Worm (Caenorhabditis elegans) whole organism, L4 larva: ENCODE measurements around the gene lsm-3.

Experiments used
- F26F4.8 ChIP-seq: fragments of 200-800 bp; sonication (Bioruptor generic); conservative IDR thresholded peaks from 2 replicates; pipeline ENCODE4 v1.3.6; 2022; ENCODE audit warnings: missing genetic modification characterization, missing compliant biosample characterization
- F37D6.2 ChIP-seq: sonication (generic microtip); optimal IDR thresholded peaks from 2 replicates; lab custom pipeline; 2016; ENCODE audit warnings: mild to moderate bottlenecking, missing genetic modification characterization, missing compliant biosample characterization
- F49E8.2 ChIP-seq: sonication (generic microtip); optimal IDR thresholded peaks from 2 replicates; lab custom pipeline; 2016; ENCODE audit warnings: missing compliant biosample characterization, mild to moderate bottlenecking, missing genetic modification characterization, borderline replicate concordance
- Y5F2A.4 ChIP-seq: fragments of 200-800 bp; sonication (Bioruptor generic); optimal IDR thresholded peaks from 2 replicates; lab custom pipeline; 2018; ENCODE audit warnings: mild to moderate bottlenecking, missing genetic modification characterization, missing compliant biosample characterization
- aha-1 ChIP-seq: fragments of 150-350 bp; peaks from one replicate; lab custom pipeline; 2014; ENCODE audit warnings: missing biosample characterization, missing genetic modification characterization
- ceh-28 ChIP-seq: fragments of 150-350 bp; optimal IDR thresholded peaks from 2 replicates; lab custom pipeline; 2014; ENCODE audit warnings: missing biosample characterization, missing genetic modification reagents, missing genetic modification characterization
- ceh-62 ChIP-seq: sonication (generic microtip); optimal IDR thresholded peaks from 2 replicates; lab custom pipeline; 2017; ENCODE audit warnings: missing biosample characterization, missing genetic modification characterization
- ces-1 ChIP-seq: fragments of 150-350 bp; sonication (generic microtip); optimal IDR thresholded peaks from 4 replicates; lab custom pipeline; 2014; ENCODE audit warnings: missing biosample characterization, missing genetic modification reagents, missing genetic modification characterization
- daf-16 ChIP-seq, 3 experiments: sonication (generic microtip); optimal IDR thresholded peaks; 2 replicates each; lab custom pipeline; 2016 to 2017; ENCODE audit warnings: missing genetic modification characterization in 3 of 3, missing genetic modification reagents in 3 of 3, mild to moderate bottlenecking in 2 of 3, missing compliant biosample characterization in 2 of 3, missing biosample characterization in 1 of 3, moderate library complexity in 1 of 3
- dmd-6 ChIP-seq: fragments of 200-800 bp; sonication (Bioruptor generic); IDR thresholded peaks from 2 replicates; pipeline ENCODE4 v1.3.6; 2022; ENCODE audit warnings: missing genetic modification reagents, missing genetic modification characterization, missing compliant biosample characterization
- dmd-9 ChIP-seq: fragments of 200-800 bp; sonication (Bioruptor generic); IDR thresholded peaks from 2 replicates; pipeline ENCODE4 v1.3.6; 2022; ENCODE audit warnings: missing genetic modification reagents, missing genetic modification characterization, missing compliant biosample characterization
- dve-1 ChIP-seq: sonication (generic microtip); optimal IDR thresholded peaks from 2 replicates; lab custom pipeline; 2017; ENCODE audit warnings: antibody characterized with exemption, mild to moderate bottlenecking, missing genetic modification characterization, missing compliant biosample characterization; ENCODE audit not compliant: insufficient read depth
- egl-27 ChIP-seq: sonication (generic microtip); optimal IDR thresholded peaks from 3 replicates; lab custom pipeline; 2017; ENCODE audit warnings: missing biosample characterization, missing genetic modification reagents, missing genetic modification characterization
- hif-1 ChIP-seq, 2 experiments: sonication (generic microtip); optimal IDR thresholded peaks; 2 replicates each; lab custom pipeline; 2016 to 2017; ENCODE audit warnings: missing compliant biosample characterization in 2 of 2, missing genetic modification characterization in 2 of 2, missing genetic modification reagents in 2 of 2, missing genotype in 2 of 2, mild to moderate bottlenecking in 1 of 2
- hlh-11 ChIP-seq: fragments of 200-800 bp; sonication (Bioruptor generic); optimal IDR thresholded peaks from 2 replicates; lab custom pipeline; 2018; ENCODE audit warnings: mild to moderate bottlenecking, missing genetic modification characterization, missing compliant biosample characterization
- hlh-30 ChIP-seq: sonication (generic microtip); optimal IDR thresholded peaks from 2 replicates; lab custom pipeline; 2017; ENCODE audit warnings: antibody characterized with exemption, mild to moderate bottlenecking, missing genetic modification characterization, missing compliant biosample characterization; ENCODE audit not compliant: insufficient read depth
- lim-7 ChIP-seq: fragments of 200-800 bp; sonication (Bioruptor generic); IDR thresholded peaks from 2 replicates; pipeline ENCODE4 v1.3.6; 2022; ENCODE audit warnings: missing genetic modification characterization, missing compliant biosample characterization
- lin-1 ChIP-seq: fragments of 200-800 bp; sonication (Bioruptor generic); IDR thresholded peaks from 2 replicates; pipeline ENCODE4 v1.3.6; 2022; ENCODE audit warnings: missing genetic modification reagents, missing genetic modification characterization, missing compliant biosample characterization
- lin-13 ChIP-seq: fragments of 150-350 bp; optimal IDR thresholded peaks from 2 replicates; lab custom pipeline; 2014; ENCODE audit warnings: missing biosample characterization, missing genetic modification reagents, missing genetic modification characterization
- lin-15B ChIP-seq: fragments of 150-350 bp; sonication (generic microtip); optimal IDR thresholded peaks from 3 replicates; lab custom pipeline; 2014; ENCODE audit warnings: missing biosample characterization, missing genetic modification characterization
- lin-38 ChIP-seq: fragments of 200-800 bp; sonication (Bioruptor generic); IDR thresholded peaks from 2 replicates; pipeline ENCODE4 v1.3.6; 2022; ENCODE audit warnings: missing genetic modification reagents, missing genetic modification characterization, missing compliant biosample characterization
- lsy-2 ChIP-seq, 2 experiments: fragments of 150-350 bp in 1 of 2; sonication (generic microtip) in 1 of 2; optimal IDR thresholded peaks; 2 replicates each; lab custom pipeline; 2014 to 2017; ENCODE audit warnings: missing biosample characterization in 2 of 2, missing genetic modification characterization in 2 of 2
- madf-9 ChIP-seq: fragments of 200-800 bp; sonication (Bioruptor generic); conservative IDR thresholded peaks from 2 replicates; pipeline ENCODE4 v1.3.6; 2022; ENCODE audit warnings: missing genetic modification reagents, missing genetic modification characterization, missing compliant biosample characterization
- mdl-1 ChIP-seq, 2 experiments: fragments of 150-350 bp in 1 of 2; sonication (generic microtip) in 1 of 2; optimal IDR thresholded peaks; 2 replicates each; lab custom pipeline; 2014 to 2017; ENCODE audit warnings: missing biosample characterization in 2 of 2, missing genetic modification characterization in 2 of 2
- mxl-2 ChIP-seq: fragments of 200-800 bp; sonication (Bioruptor generic); conservative IDR thresholded peaks from 2 replicates; pipeline ENCODE4 v1.3.6; 2022; ENCODE audit warnings: missing genetic modification reagents, missing genetic modification characterization, missing compliant biosample characterization
- mxl-3 ChIP-seq: fragments of 200-800 bp; sonication (Bioruptor generic); optimal IDR thresholded peaks from 2 replicates; lab custom pipeline; 2018; ENCODE audit warnings: mild to moderate bottlenecking, missing genetic modification characterization, missing compliant biosample characterization
- nhr-102 ChIP-seq: sonication (generic microtip); optimal IDR thresholded peaks from 2 replicates; lab custom pipeline; 2016; ENCODE audit warnings: mild to moderate bottlenecking, missing genetic modification characterization, moderate library complexity, missing compliant biosample characterization
- nhr-237 ChIP-seq: sonication (generic microtip); optimal IDR thresholded peaks from 2 replicates; lab custom pipeline; 2017; ENCODE audit warnings: missing biosample characterization, missing genetic modification characterization
- nhr-28 ChIP-seq: fragments of 150-350 bp; optimal IDR thresholded peaks from 2 replicates; lab custom pipeline; 2014; ENCODE audit warnings: missing biosample characterization, missing genetic modification characterization
- nhr-48 ChIP-seq: sonication (generic microtip); optimal IDR thresholded peaks from 2 replicates; lab custom pipeline; 2016; ENCODE audit warnings: mild to moderate bottlenecking, missing genetic modification characterization, missing compliant biosample characterization
- php-3 ChIP-seq: fragments of 200-800 bp; sonication (Bioruptor generic); IDR thresholded peaks from 2 replicates; pipeline ENCODE4 v1.3.6; 2022; ENCODE audit warnings: missing genetic modification reagents, missing genetic modification characterization, missing compliant biosample characterization
- pqm-1 ChIP-seq: sonication (generic microtip); optimal IDR thresholded peaks from 2 replicates; lab custom pipeline; 2017; ENCODE audit warnings: missing biosample characterization, missing genetic modification characterization
- set-16 ChIP-seq: fragments of 200-800 bp; sonication (Bioruptor generic); IDR thresholded peaks from 2 replicates; pipeline ENCODE4 v1.3.6; 2022; ENCODE audit warnings: missing genetic modification reagents, missing genetic modification characterization, missing compliant biosample characterization
- skn-1 ChIP-seq: fragments of 150-350 bp; optimal IDR thresholded peaks from 2 replicates; lab custom pipeline; 2014; ENCODE audit warnings: missing biosample characterization, missing genetic modification characterization
- snpc-1.2 ChIP-seq: fragments of 200-800 bp; sonication (Bioruptor generic); IDR thresholded peaks from 2 replicates; pipeline ENCODE4 v1.3.6; 2022; ENCODE audit warnings: missing genetic modification reagents, missing genetic modification characterization, missing compliant biosample characterization
- unc-130 ChIP-seq: sonication (generic microtip); optimal IDR thresholded peaks from 2 replicates; lab custom pipeline; 2016; ENCODE audit warnings: missing genetic modification reagents, missing genetic modification characterization, missing compliant biosample characterization
- ztf-7 ChIP-seq: fragments of 150-350 bp; optimal IDR thresholded peaks from 2 replicates; lab custom pipeline; 2014; ENCODE audit warnings: missing biosample characterization, missing genetic modification characterization

lsm-3 gene

ce11 chrIV:13395255-13395654, 8.3 kb downstream of the lsm-3 start (continued):
- TF ChIP-seq nhr-237 (tag; lab: Kevin White, UChicago), result no peak
- TF ChIP-seq unc-130, result no peak
- peak; percentile 100 for TF ChIP-seq mxl-2 (GFP tag; lab: Robert Waterston, UW)
- TF ChIP-seq lim-7 (GFP tag; lab: Robert Waterston, UW), result no peak
- no peak for TF ChIP-seq F26F4.8 (GFP tag; lab: Robert Waterston, UW)
- TF ChIP-seq F37D6.2 (tag; lab: Kevin White, UChicago), result peak; percentile 64
- TF ChIP-seq egl-27 (tag; lab: Kevin White, UChicago), result peak; percentile 29
- TF ChIP-seq lin-1 (GFP tag; lab: Robert Waterston, UW), result peak; percentile 94
- no peak for TF ChIP-seq Y5F2A.4
- TF ChIP-seq set-16 (GFP tag; lab: Robert Waterston, UW), result peak; percentile 87
- TF ChIP-seq php-3 (GFP tag; lab: Robert Waterston, UW), result peak; percentile 68
- TF ChIP-seq snpc-1.2 (GFP tag; lab: Robert Waterston, UW), result no peak
- no peak for TF ChIP-seq ceh-28 (tag; lab: Kevin White, UChicago)
- no peak for TF ChIP-seq dmd-9
- TF ChIP-seq mxl-3 (GFP tag; lab: Kevin White, UChicago), result peak; percentile 92
- TF ChIP-seq daf-16 (GFP tag; optimal IDR thresholded peaks at IDR 0.05; lab: Kevin White, UChicago), result no peak
- TF ChIP-seq daf-16 (tag; optimal IDR thresholded peaks at IDR 0.05; lab: Kevin White, UChicago), result peak; percentile 73
- no peak for TF ChIP-seq lin-15B
- TF ChIP-seq skn-1 (tag; lab: Kevin White, UChicago), result no peak
- peak; percentile 95 for TF ChIP-seq nhr-48 (tag; lab: Kevin White, UChicago)

ce11 chrIV:13396375-13396774, 9.4 kb downstream of the lsm-3 start:
- TF ChIP-seq aha-1 (tag; lab: Kevin White, UChicago) (peak; percentile 100), nhr-28 (tag; lab: Kevin White, UChicago) (peak; percentile 90), nhr-102 (tag; lab: Kevin White, UChicago) (peak; percentile 35), ces-1 (GFP tag; lab: Kevin White, UChicago) (no peak), hlh-30 (tag; lab: Kevin White, UChicago) (peak; percentile 64), lsy-2 (tag; optimal IDR thresholded peaks at IDR 0.05; lab: Kevin White, UChicago) (peak in 1 of 2 experiments; percentile 16), F49E8.2 (tag; lab: Kevin White, UChicago) (no peak), pqm-1 (tag; lab: Kevin White, UChicago) (peak; percentile 75), hif-1 (tag; optimal IDR thresholded peaks at IDR 0.05; lab: Kevin White, UChicago) (peak; percentile 93 to 98), nhr-48 (tag; lab: Kevin White, UChicago) (peak; percentile 61), F37D6.2 (tag; lab: Kevin White, UChicago) (no peak), madf-9 (GFP tag; lab: Robert Waterston, UW) (no peak), unc-130 (no peak), mxl-2 (GFP tag; lab: Robert Waterston, UW) (peak; percentile 59; the same call in 1 of the 2 replicates), dve-1 (tag; lab: Kevin White, UChicago) (peak; percentile 77), daf-16 (GFP tag; optimal IDR thresholded peaks at IDR 0.05; lab: Kevin White, UChicago) (no peak), daf-16 (tag; optimal IDR thresholded peaks at IDR 0.05; lab: Kevin White, UChicago) (peak; percentile 97), dmd-6 (peak; percentile 60), php-3 (GFP tag; lab: Robert Waterston, UW) (peak; percentile 52; the same call in 1 of the 2 replicates), ztf-7 (tag; lab: Kevin White, UChicago) (peak; percentile 21), Y5F2A.4 (no peak), hlh-11 (tag; lab: Kevin White, UChicago) (peak; percentile 65), lin-13 (GFP tag; lab: Kevin White, UChicago) (no peak), ceh-62 (tag; lab: Kevin White, UChicago) (no peak), mdl-1 (tag; optimal IDR thresholded peaks at IDR 0.05; lab: Kevin White, UChicago) (peak in 1 of 2 experiments; percentile 32)

- no peak for TF ChIP-seq mdl-1 (tag; optimal IDR thresholded peaks at IDR 0.05; lab: Kevin White, UChicago)
- TF ChIP-seq lin-38 (GFP tag; lab: Robert Waterston, UW), result peak; percentile 42; the same call in 1 of the 2 replicates
- TF ChIP-seq F49E8.2 (tag; lab: Kevin White, UChicago), result peak; percentile 9
Observed at ce11 chrIV:13398728-13399127, 11.7 kb downstream of the lsm-3 start, which contains the start of gene Y62E10A.13. TSS of gene Y62E10A.13 (minus strand) at chrIV:13399053.
